Fruit fly (Drosophila melanogaster) whole organism, embryonic: ENCODE results near the gene Rrp45.

Source experiments
- Ada2b ChIP-seq: fragments of 200-800 bp; sonication (Bioruptor generic); IDR thresholded peaks from 2 replicates; pipeline ENCODE4 v1.3.6; 2022; ENCODE audit warnings: missing biosample characterization, missing genetic modification characterization
- Bteb2 ChIP-seq: fragments of 200-800 bp; sonication (Bioruptor generic); optimal IDR thresholded peaks from 2 replicates; lab custom pipeline; 2016; ENCODE audit warnings: missing biosample characterization, missing genetic modification characterization
- CG10543 ChIP-seq: fragments of 200-800 bp; sonication (Bioruptor generic); optimal IDR thresholded peaks from 3 replicates; lab custom pipeline; 2017; ENCODE audit warnings: missing biosample characterization, mild to moderate bottlenecking, missing genetic modification characterization, moderate library complexity
- CG11560 ChIP-seq: fragments of 200-800 bp; sonication (Bioruptor generic); IDR thresholded peaks from 3 replicates; pipeline ENCODE4 v1.3.6; 2022; ENCODE audit warnings: missing biosample characterization, missing genetic modification characterization
- CG12071 ChIP-seq: fragments of 200-800 bp; sonication (Bioruptor generic); optimal IDR thresholded peaks from 3 replicates; lab custom pipeline; 2018; ENCODE audit warnings: missing biosample characterization, mild to moderate bottlenecking, missing genetic modification characterization
- CG15269 ChIP-seq: fragments of 200-800 bp; sonication (Bioruptor generic); optimal IDR thresholded peaks from 2 replicates; lab custom pipeline; 2018; ENCODE audit warnings: missing biosample characterization, mild to moderate bottlenecking, missing genetic modification characterization, moderate library complexity
- CG16815 ChIP-seq: fragments of 200-800 bp; sonication (Bioruptor generic); optimal IDR thresholded peaks from 3 replicates; lab custom pipeline; 2017; ENCODE audit warnings: missing biosample characterization, mild to moderate bottlenecking, missing genetic modification characterization
- CG17385 ChIP-seq: fragments of 200-800 bp; sonication (Bioruptor generic); optimal IDR thresholded peaks from 3 replicates; lab custom pipeline; 2018; ENCODE audit warnings: missing biosample characterization, mild to moderate bottlenecking, missing genetic modification characterization
- CG1832 ChIP-seq: fragments of 200-800 bp; sonication (Bioruptor generic); optimal IDR thresholded peaks from 2 replicates; lab custom pipeline; 2017; ENCODE audit warnings: missing biosample characterization, mild to moderate bottlenecking, missing genetic modification characterization, inconsistent platforms
- CG2120 ChIP-seq: fragments of 200-800 bp; sonication (Bioruptor generic); optimal IDR thresholded peaks from 3 replicates; lab custom pipeline; 2016; ENCODE audit warnings: missing biosample characterization, missing genetic modification characterization
- CG2202 ChIP-seq: fragments of 200-800 bp; sonication (Bioruptor generic); optimal IDR thresholded peaks from 2 replicates; lab custom pipeline; 2018; ENCODE audit warnings: missing biosample characterization, mild to moderate bottlenecking, missing genetic modification characterization
- CG32772 ChIP-seq: fragments of 200-800 bp; sonication (Bioruptor generic); IDR thresholded peaks from 2 replicates; pipeline ENCODE4 v1.3.6; 2022; ENCODE audit warnings: missing biosample characterization, missing genetic modification characterization
- CG3726 ChIP-seq: fragments of 200-800 bp; sonication (Bioruptor generic); IDR thresholded peaks from 3 replicates; pipeline ENCODE4, ENCODE4 v1.3.6; 2022; ENCODE audit warnings: missing biosample characterization, missing genetic modification characterization
- CG4328 ChIP-seq: fragments of 200-800 bp; sonication (Bioruptor generic); optimal IDR thresholded peaks from 3 replicates; lab custom pipeline; 2017; ENCODE audit warnings: missing biosample characterization, missing genetic modification reagents, missing genetic modification characterization
- CG4854 ChIP-seq: fragments of 200-800 bp; sonication (Bioruptor generic); optimal IDR thresholded peaks from 2 replicates; lab custom pipeline; 2016; ENCODE audit warnings: missing biosample characterization, missing genetic modification characterization, inconsistent platforms
- CG5953 ChIP-seq: fragments of 200-800 bp; sonication (Bioruptor generic); IDR thresholded peaks from 2 replicates; pipeline ENCODE4 v1.3.6; 2022; ENCODE audit warnings: missing biosample characterization, missing genetic modification characterization
- CG6654 ChIP-seq: fragments of 200-800 bp; sonication (Bioruptor generic); optimal IDR thresholded peaks from 2 replicates; lab custom pipeline; 2017; ENCODE audit warnings: missing biosample characterization, mild to moderate bottlenecking, missing genetic modification characterization
- CG7372 ChIP-seq: fragments of 200-800 bp; sonication (Bioruptor generic); IDR thresholded peaks from 2 replicates; pipeline ENCODE4 v1.3.6; 2022; ENCODE audit warnings: missing biosample characterization, missing genetic modification characterization
- CG7556 ChIP-seq: fragments of 200-800 bp; sonication (Bioruptor generic); optimal IDR thresholded peaks from 2 replicates; lab custom pipeline; 2017; ENCODE audit warnings: missing biosample characterization, mild to moderate bottlenecking, missing genetic modification characterization
- CG8765 ChIP-seq: fragments of 200-800 bp; sonication (Bioruptor generic); IDR thresholded peaks from 2 replicates; pipeline ENCODE4 v1.3.6; 2022; ENCODE audit warnings: missing biosample characterization, missing genetic modification characterization
- CG8944 ChIP-seq: fragments of 200-800 bp; sonication (Bioruptor generic); optimal IDR thresholded peaks from 3 replicates; lab custom pipeline; 2016; ENCODE audit warnings: missing biosample characterization, missing genetic modification characterization
- Doc3 ChIP-seq: fragments of 200-800 bp; sonication (Bioruptor generic); IDR thresholded peaks from 3 replicates; pipeline ENCODE4 v1.3.6; 2022; ENCODE audit warnings: missing biosample characterization, missing genetic modification characterization; ENCODE audit not compliant: partially characterized antibody
- Gsc ChIP-seq: fragments of 200-800 bp; sonication (Bioruptor generic); IDR thresholded peaks from 2 replicates; pipeline ENCODE4 v1.3.6; 2022; ENCODE audit warnings: missing biosample characterization, missing genetic modification characterization
- Hr51 ChIP-seq, 2 experiments: fragments of 200-800 bp; sonication (Bioruptor generic); optimal IDR thresholded peaks; 2 replicates in 1 of 2; 3 replicates in 1 of 2; lab custom pipeline; 2016 to 2018; ENCODE audit warnings: missing biosample characterization in 2 of 2, missing genetic modification characterization in 2 of 2, mild to moderate bottlenecking in 1 of 2, moderate library complexity in 1 of 2
- Hsf ChIP-seq: fragments of 200-800 bp; sonication (Bioruptor generic); optimal IDR thresholded peaks from 3 replicates; lab custom pipeline; 2016; ENCODE audit warnings: missing biosample characterization, missing genetic modification characterization
- Jarid2 ChIP-seq: fragments of 200-800 bp; sonication (Bioruptor generic); optimal IDR thresholded peaks from 3 replicates; lab custom pipeline; 2017; ENCODE audit warnings: mild to moderate bottlenecking, missing biosample characterization, missing genetic modification reagents, missing genetic modification characterization
- MTF-1 ChIP-seq: fragments of 200-800 bp; sonication (Bioruptor generic); optimal IDR thresholded peaks from 2 replicates; lab custom pipeline; 2018; ENCODE audit warnings: missing biosample characterization, mild to moderate bottlenecking, missing genetic modification characterization, borderline replicate concordance
- Mad ChIP-seq: fragments of 200-800 bp; sonication (Bioruptor generic); optimal IDR thresholded peaks from 2 replicates; lab custom pipeline; 2016; ENCODE audit warnings: missing biosample characterization, missing genetic modification characterization
- Rfx ChIP-seq: fragments of 200-800 bp; sonication (Bioruptor generic); IDR thresholded peaks from 2 replicates; pipeline ENCODE4 v1.3.6; 2022; ENCODE audit warnings: missing biosample characterization, missing genetic modification characterization
- Stat92E ChIP-seq, 3 experiments: fragments of >200 bp in 2 of 3; fragments of 200-800 bp in 1 of 3; sonication (Bioruptor generic) in 1 of 3; optimal IDR thresholded peaks; 2 replicates each; lab custom pipeline; 2017 to 2019; ENCODE audit warnings: missing biosample characterization in 3 of 3, missing genetic modification characterization in 3 of 3, mild to moderate bottlenecking in 1 of 3, moderate library complexity in 1 of 3
- ac ChIP-seq: fragments of 200-800 bp; sonication (Bioruptor generic); optimal IDR thresholded peaks from 3 replicates; lab custom pipeline; 2017; ENCODE audit warnings: missing biosample characterization, mild to moderate bottlenecking, missing genetic modification characterization
- bab2 ChIP-seq: fragments of 200-800 bp; sonication (Bioruptor generic); optimal IDR thresholded peaks from 2 replicates; lab custom pipeline; 2016; ENCODE audit warnings: missing biosample characterization, missing genetic modification characterization
- bcd ChIP-seq: fragments of 200-800 bp; sonication (Bioruptor generic); optimal IDR thresholded peaks from 2 replicates; lab custom pipeline; 2017; ENCODE audit warnings: missing biosample characterization, mild to moderate bottlenecking, missing genetic modification characterization
- btn ChIP-seq: fragments of 200-800 bp; sonication (Bioruptor generic); optimal IDR thresholded peaks from 2 replicates; lab custom pipeline; 2016; ENCODE audit warnings: missing biosample characterization, missing genetic modification characterization
- chinmo ChIP-seq: fragments of 200-800 bp; sonication (Bioruptor generic); IDR thresholded peaks from 4 replicates; pipeline ENCODE4 v1.3.6; 2022; ENCODE audit warnings: missing biosample characterization, missing genetic modification characterization; ENCODE audit not compliant: partially characterized antibody
- chn ChIP-seq: fragments of 200-800 bp; sonication (Bioruptor generic); optimal IDR thresholded peaks from 2 replicates; lab custom pipeline; 2016; ENCODE audit warnings: missing biosample characterization, missing genetic modification characterization
- dimm ChIP-seq: fragments of 200-800 bp; sonication (Bioruptor generic); IDR thresholded peaks from 2 replicates; pipeline ENCODE4 v1.3.6; 2022; ENCODE audit warnings: missing biosample characterization, missing genetic modification characterization
- dmrt11E ChIP-seq: fragments of 200-800 bp; sonication (Bioruptor generic); optimal IDR thresholded peaks from 3 replicates; lab custom pipeline; 2018; ENCODE audit warnings: missing biosample characterization, mild to moderate bottlenecking, missing genetic modification characterization, moderate library complexity
- fd64A ChIP-seq: fragments of 200-800 bp; sonication (Bioruptor generic); optimal IDR thresholded peaks from 3 replicates; lab custom pipeline; 2018; ENCODE audit warnings: missing biosample characterization, mild to moderate bottlenecking, missing genetic modification characterization
- fd96Cb ChIP-seq: fragments of 200-800 bp; sonication (Bioruptor generic); optimal IDR thresholded peaks from 2 replicates; lab custom pipeline; 2018; ENCODE audit warnings: missing biosample characterization, mild to moderate bottlenecking, missing genetic modification characterization, moderate library complexity
- grn ChIP-seq: fragments of 200-800 bp; sonication (Bioruptor generic); optimal IDR thresholded peaks from 3 replicates; lab custom pipeline; 2017; ENCODE audit warnings: missing biosample characterization, missing genetic modification characterization
- kni ChIP-seq: fragments of 200-800 bp; sonication (Bioruptor generic); optimal IDR thresholded peaks from 3 replicates; lab custom pipeline; 2017; ENCODE audit warnings: mild to moderate bottlenecking, missing biosample characterization, missing genetic modification reagents, missing genetic modification characterization
- lola ChIP-seq, 3 experiments: fragments of >200 bp in 2 of 3; fragments of 200-800 bp in 1 of 3; sonication (Bioruptor generic) in 1 of 3; optimal IDR thresholded peaks; 2 replicates each; lab custom pipeline; 2017 to 2019; ENCODE audit warnings: missing biosample characterization in 3 of 3, missing genetic modification characterization in 3 of 3, mild to moderate bottlenecking in 1 of 3, moderate library complexity in 1 of 3
- luna ChIP-seq: fragments of 200-800 bp; sonication (Bioruptor generic); optimal IDR thresholded peaks from 2 replicates; lab custom pipeline; 2016; ENCODE audit warnings: missing biosample characterization, missing genetic modification characterization
- phol ChIP-seq: fragments of 200-800 bp; sonication (Bioruptor generic); optimal IDR thresholded peaks from 3 replicates; lab custom pipeline; 2018; ENCODE audit warnings: missing biosample characterization, mild to moderate bottlenecking, missing genetic modification characterization, moderate library complexity
- prd ChIP-seq, 3 experiments: fragments of >200 bp in 2 of 3; fragments of 200-800 bp in 1 of 3; sonication (Bioruptor generic) in 1 of 3; optimal IDR thresholded peaks in 2 of 3; IDR thresholded peaks in 1 of 3; 2 replicates in 2 of 3; 3 replicates in 1 of 3; pipeline versions ENCODE4 v1.3.6 to Lab custom; 2017 to 2022; ENCODE audit warnings: missing biosample characterization in 1 of 3, missing genetic modification characterization in 1 of 3
- sisA ChIP-seq: fragments of 200-800 bp; sonication (Bioruptor generic); IDR thresholded peaks from 2 replicates; pipeline ENCODE4 v1.3.6; 2022; ENCODE audit warnings: missing biosample characterization, missing genetic modification characterization
- tio ChIP-seq: fragments of 200-800 bp; sonication (Bioruptor generic); optimal IDR thresholded peaks from 2 replicates; lab custom pipeline; 2017; ENCODE audit warnings: missing biosample characterization, missing genetic modification characterization, inconsistent platforms

Rrp45 gene

DNA sequence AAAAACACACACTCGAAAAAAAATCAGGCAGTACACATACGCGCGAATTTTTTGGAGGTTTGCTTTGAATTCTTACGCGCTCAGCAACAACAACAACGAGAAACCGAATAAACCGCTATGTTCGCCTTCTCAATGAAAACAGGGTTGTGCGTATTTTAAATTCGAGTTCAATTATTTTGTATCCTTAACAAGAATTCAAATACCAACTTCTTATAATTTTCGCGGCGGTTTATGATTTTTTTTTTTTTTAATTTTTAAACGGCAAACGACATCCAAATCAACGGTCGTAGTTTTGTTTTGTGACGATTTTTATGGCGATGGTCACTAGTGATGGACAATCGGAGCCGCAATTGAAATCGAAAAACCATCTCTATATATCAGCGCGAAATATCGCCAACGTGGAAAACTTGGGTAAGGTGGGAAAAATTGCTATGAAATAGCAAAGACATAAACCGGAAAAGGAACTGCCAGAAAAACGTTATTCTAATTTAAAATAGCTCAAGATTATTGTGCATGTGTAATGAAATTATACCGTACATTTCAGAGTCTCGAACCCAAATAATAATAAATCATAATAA lies 39.4 kb downstream of the Rrp45 start, which contains the start of gene goe (continued):
- TF ChIP-seq Hsf (peak; percentile 85), CG7556 (peak; percentile 34), CG12071 (peak; percentile 44), Hr51 (GFP tag; optimal IDR thresholded peaks at IDR 0.05; lab: Kevin White, UChicago) (peak; percentile 61 to 87), btn (GFP tag; lab: Kevin White, UChicago) (peak; percentile 57), chinmo (GFP tag; lab: Robert Waterston, UW) (peak; percentile 91; the same call in 3 of the 4 replicates), dimm (0 out of 2 replicates have a peak, but pooled peaks have one; percentile 27), CG8944 (GFP tag; lab: Kevin White, UChicago) (peak; percentile 85), bcd (peak; percentile 85), Ada2b (GFP tag; lab: Robert Waterston, UW) (peak; percentile 57), fd96Cb (tag; lab: Kevin White, UChicago) (peak; percentile 2), dmrt11E (tag; lab: Kevin White, UChicago) (peak; percentile 68), CG32772 (GFP tag; lab: Robert Waterston, UW) (peak; percentile 70), Jarid2 (GFP tag; lab: Kevin White, UChicago) (peak; percentile 49), Mad (GFP tag; lab: Kevin White, UChicago) (peak; percentile 89), lola (GFP tag; optimal IDR thresholded peaks at IDR 0.05; lab: Kevin White, UChicago) (peak in 1 of 3 experiments; percentile 28), Doc3 (peak; percentile 69), CG6654 (GFP tag; lab: Kevin White, UChicago) (no peak), grn (GFP tag; lab: Kevin White, UChicago) (peak; percentile 64), CG4328 (GFP tag; lab: Kevin White, UChicago) (peak; percentile 64), CG16815 (GFP tag; lab: Kevin White, UChicago) (peak; percentile 50), CG2202 (tag; lab: Kevin White, UChicago) (peak; percentile 61), luna (peak; percentile 89), sisA (GFP tag; lab: Robert Waterston, UW) (peak; percentile 72), chn (peak; percentile 81), ac (GFP tag; lab: Kevin White, UChicago) (peak; percentile 36), prd (optimal IDR thresholded peaks at IDR 0.05; lab: Kevin White, UChicago) (no peak), prd (GFP tag; IDR thresholded peaks at IDR 0.05; lab: Robert Waterston, UW) (peak; percentile 73), MTF-1 (GFP tag; lab: Kevin White, UChicago) (peak; percentile 81), CG4854 (GFP tag; lab: Kevin White, UChicago) (peak; percentile 45), Gsc (no peak), CG11560 (peak; percentile 51; the same call in 2 of the 3 replicates), fd64A (GFP tag; lab: Kevin White, UChicago) (no peak), Stat92E (GFP tag; optimal IDR thresholded peaks at IDR 0.05; lab: Kevin White, UChicago) (peak in 1 of 3 experiments; percentile 39), tio (GFP tag; lab: Kevin White, UChicago) (peak; percentile 68), CG17385 (peak; percentile 73), phol (tag; lab: Kevin White, UChicago) (peak; percentile 75), CG10543 (peak; percentile 89), CG3726 (GFP tag; lab: Robert Waterston, UW) (0 out of 3 replicates have a peak, but pooled peaks have one; percentile 28), kni (GFP tag; lab: Kevin White, UChicago) (peak; percentile 5), Rfx (GFP tag; lab: Robert Waterston, UW) (peak; percentile 91), CG8765 (GFP tag; lab: Robert Waterston, UW) (peak; percentile 63), Bteb2 (GFP tag; lab: Kevin White, UChicago) (peak; percentile 88), CG2120 (GFP tag; lab: Kevin White, UChicago) (peak; percentile 89), CG1832 (GFP tag; lab: Kevin White, UChicago) (no peak), bab2 (peak; percentile 81), CG15269 (tag; lab: Kevin White, UChicago) (peak; percentile 75), CG7372 (GFP tag; lab: Robert Waterston, UW) (peak; percentile 58; the same call in 1 of the 2 replicates), CG5953 (GFP tag; lab: Robert Waterston, UW) (peak; percentile 40)
